Fruit fly (Drosophila melanogaster) whole organism, embryonic: Measurements from ENCODE around the gene Jhbp7.

Source experiments
- Abd-B ChIP-seq: fragments of 200-800 bp; sonication (Bioruptor generic); optimal IDR thresholded peaks from 2 replicates; lab custom pipeline; 2018; ENCODE audit warnings: missing biosample characterization, mild to moderate bottlenecking, missing genetic modification characterization, moderate library complexity
- Ada2b ChIP-seq: fragments of 200-800 bp; sonication (Bioruptor generic); IDR thresholded peaks from 2 replicates; pipeline ENCODE4 v1.3.6; 2022; ENCODE audit warnings: missing biosample characterization, missing genetic modification characterization
- Atf3 ChIP-seq: fragments of 200-800 bp; sonication (Bioruptor generic); optimal IDR thresholded peaks from 3 replicates; lab custom pipeline; 2016; ENCODE audit warnings: missing biosample characterization, missing genetic modification characterization
- B-H2 ChIP-seq: fragments of 200-800 bp; sonication (Bioruptor generic); optimal IDR thresholded peaks from 2 replicates; lab custom pipeline; 2018; ENCODE audit warnings: missing biosample characterization, mild to moderate bottlenecking, missing genetic modification characterization
- CG10543 ChIP-seq: fragments of 200-800 bp; sonication (Bioruptor generic); optimal IDR thresholded peaks from 3 replicates; lab custom pipeline; 2017; ENCODE audit warnings: missing biosample characterization, mild to moderate bottlenecking, missing genetic modification characterization, moderate library complexity
- CG12219 ChIP-seq: fragments of 200-800 bp; sonication (Bioruptor generic); optimal IDR thresholded peaks from 3 replicates; lab custom pipeline; 2018; ENCODE audit warnings: missing biosample characterization, mild to moderate bottlenecking, missing genetic modification characterization
- CG12659 ChIP-seq: fragments of 200-800 bp; sonication (Bioruptor generic); optimal IDR thresholded peaks from 3 replicates; lab custom pipeline; 2017; ENCODE audit warnings: mild to moderate bottlenecking, missing biosample characterization, missing genetic modification reagents, missing genetic modification characterization
- CG13775 ChIP-seq: fragments of 200-800 bp; sonication (Bioruptor generic); optimal IDR thresholded peaks from 3 replicates; lab custom pipeline; 2017; ENCODE audit warnings: missing biosample characterization, mild to moderate bottlenecking, missing genetic modification characterization
- CG14050 ChIP-seq: fragments of 200-800 bp; sonication (Bioruptor generic); IDR thresholded peaks from 3 replicates; pipeline ENCODE4 v1.3.6; 2022; ENCODE audit warnings: missing biosample characterization, missing genetic modification characterization
- CG1529 ChIP-seq: fragments of 200-800 bp; sonication (Bioruptor generic); optimal IDR thresholded peaks from 3 replicates; lab custom pipeline; 2018; ENCODE audit warnings: missing biosample characterization, missing genetic modification characterization
- CG17829 ChIP-seq: fragments of 200-800 bp; optimal IDR thresholded peaks from 2 replicates; lab custom pipeline; 2019; ENCODE audit warnings: missing biosample characterization, mild to moderate bottlenecking, missing genetic modification characterization, moderate library complexity
- CG2120 ChIP-seq: fragments of 200-800 bp; sonication (Bioruptor generic); optimal IDR thresholded peaks from 3 replicates; lab custom pipeline; 2016; ENCODE audit warnings: missing biosample characterization, missing genetic modification characterization
- CG31224 ChIP-seq: fragments of 200-800 bp; sonication (Bioruptor generic); IDR thresholded peaks from 2 replicates; pipeline ENCODE4 v1.3.6; 2022; ENCODE audit warnings: missing biosample characterization, missing genetic modification characterization
- CG32532 ChIP-seq: fragments of 200-800 bp; sonication (Bioruptor generic); IDR thresholded peaks from 2 replicates; pipeline ENCODE4 v1.3.6; 2022; ENCODE audit warnings: missing biosample characterization, missing genetic modification characterization
- CG5180 ChIP-seq: fragments of 200-800 bp; sonication (Bioruptor generic); optimal IDR thresholded peaks from 3 replicates; lab custom pipeline; 2017; ENCODE audit warnings: missing biosample characterization, missing genetic modification characterization, mild to moderate bottlenecking, moderate library complexity, missing genetic modification reagents
- CG6272 ChIP-seq: fragments of 200-800 bp; sonication (Bioruptor generic); IDR thresholded peaks from 2 replicates; pipeline ENCODE4 v1.3.6; 2022; ENCODE audit warnings: missing biosample characterization, missing genetic modification characterization
- CG7357 ChIP-seq: fragments of 200-800 bp; sonication (Bioruptor generic); IDR thresholded peaks from 3 replicates; pipeline ENCODE4 v1.3.6; 2022; ENCODE audit warnings: missing biosample characterization, missing genetic modification characterization
- CG8290 ChIP-seq, 3 experiments: fragments of 200-800 bp; sonication (Bioruptor generic); optimal IDR thresholded peaks; 2 replicates each; lab custom pipeline; 2016 to 2019; ENCODE audit warnings: missing biosample characterization in 3 of 3, missing genetic modification characterization in 3 of 3, mild to moderate bottlenecking in 2 of 3, moderate library complexity in 1 of 3
- CG9817 ChIP-seq: fragments of 200-800 bp; sonication (Bioruptor generic); optimal IDR thresholded peaks from 2 replicates; lab custom pipeline; 2018; ENCODE audit warnings: missing biosample characterization, mild to moderate bottlenecking, missing genetic modification characterization, moderate library complexity
- CrebB ChIP-seq: fragments of 200-800 bp; sonication (Bioruptor generic); optimal IDR thresholded peaks from 3 replicates; lab custom pipeline; 2018; ENCODE audit warnings: missing biosample characterization, mild to moderate bottlenecking, missing genetic modification characterization
- D19B ChIP-seq: fragments of 200-800 bp; sonication (Bioruptor generic); optimal IDR thresholded peaks from 2 replicates; lab custom pipeline; 2017; ENCODE audit warnings: missing biosample characterization, mild to moderate bottlenecking, missing genetic modification characterization
- Hey ChIP-seq: fragments of 200-800 bp; sonication (Bioruptor generic); optimal IDR thresholded peaks from 3 replicates; lab custom pipeline; 2018; ENCODE audit warnings: missing biosample characterization, mild to moderate bottlenecking, missing genetic modification characterization
- HmgZ ChIP-seq: fragments of 200-800 bp; sonication (Bioruptor generic); optimal IDR thresholded peaks from 2 replicates; lab custom pipeline; 2018; ENCODE audit warnings: missing biosample characterization, mild to moderate bottlenecking, missing genetic modification characterization
- Pdp1 ChIP-seq, 2 experiments: fragments of 200-800 bp; sonication (Bioruptor generic); optimal IDR thresholded peaks; 3 replicates each; lab custom pipeline; 2016; ENCODE audit warnings: missing biosample characterization in 2 of 2, missing genetic modification characterization in 2 of 2, mild to moderate bottlenecking in 1 of 2, moderate library complexity in 1 of 2
- Rx ChIP-seq: fragments of 200-800 bp; sonication (Bioruptor generic); IDR thresholded peaks from 2 replicates; pipeline ENCODE4 v1.3.6; 2022; ENCODE audit warnings: missing biosample characterization, missing genetic modification characterization
- Sin3A ChIP-seq: fragments of >200 bp; optimal IDR thresholded peaks from 2 replicates; lab custom pipeline; 2018
- Sox100B ChIP-seq: fragments of 200-800 bp; sonication (Bioruptor generic); optimal IDR thresholded peaks from 3 replicates; lab custom pipeline; 2018; ENCODE audit warnings: missing biosample characterization, mild to moderate bottlenecking, missing genetic modification characterization
- Sry-δ ChIP-seq: fragments of 200-800 bp; sonication (Bioruptor generic); optimal IDR thresholded peaks from 2 replicates; lab custom pipeline; 2016; ENCODE audit warnings: missing biosample characterization, missing genetic modification characterization
- abd-A ChIP-seq: fragments of 200-800 bp; sonication (Bioruptor generic); optimal IDR thresholded peaks from 3 replicates; lab custom pipeline; 2019; ENCODE audit warnings: missing biosample characterization, mild to moderate bottlenecking, missing genetic modification characterization, moderate library complexity
- ash1 ChIP-seq: fragments of 200-800 bp; sonication (Bioruptor generic); optimal IDR thresholded peaks from 2 replicates; lab custom pipeline; 2018; ENCODE audit warnings: missing biosample characterization, mild to moderate bottlenecking, missing genetic modification characterization
- bowl ChIP-seq: fragments of 200-800 bp; sonication (Bioruptor generic); IDR thresholded peaks from 2 replicates; pipeline ENCODE4 v1.3.6; 2022; ENCODE audit warnings: missing biosample characterization, missing genetic modification characterization
- ci ChIP-seq: fragments of 200-800 bp; sonication (Bioruptor generic); IDR thresholded peaks from 3 replicates; pipeline ENCODE4 v1.3.6; 2022; ENCODE audit warnings: missing biosample characterization, missing genetic modification characterization
- dmrt11E ChIP-seq: fragments of 200-800 bp; sonication (Bioruptor generic); optimal IDR thresholded peaks from 3 replicates; lab custom pipeline; 2018; ENCODE audit warnings: missing biosample characterization, mild to moderate bottlenecking, missing genetic modification characterization, moderate library complexity
- dmrt99B ChIP-seq: fragments of 200-800 bp; sonication (Bioruptor generic); optimal IDR thresholded peaks from 2 replicates; lab custom pipeline; 2018; ENCODE audit warnings: missing biosample characterization, mild to moderate bottlenecking, missing genetic modification characterization, moderate library complexity
- fd3F ChIP-seq: fragments of 200-800 bp; sonication (Bioruptor generic); optimal IDR thresholded peaks from 2 replicates; lab custom pipeline; 2018; ENCODE audit warnings: missing biosample characterization, mild to moderate bottlenecking, missing genetic modification characterization, moderate library complexity
- her ChIP-seq: fragments of 200-800 bp; sonication (Bioruptor generic); optimal IDR thresholded peaks from 2 replicates; lab custom pipeline; 2016; ENCODE audit warnings: missing biosample characterization, missing genetic modification characterization
- inv ChIP-seq: fragments of 200-800 bp; sonication (Bioruptor generic); IDR thresholded peaks from 2 replicates; pipeline ENCODE4 v1.3.6; 2022; ENCODE audit warnings: missing biosample characterization, missing genetic modification characterization; ENCODE audit not compliant: partially characterized antibody
- kay ChIP-seq: fragments of 200-800 bp; sonication (Bioruptor generic); optimal IDR thresholded peaks from 2 replicates; lab custom pipeline; 2016; ENCODE audit warnings: missing biosample characterization, missing genetic modification characterization
- kni ChIP-seq: fragments of 200-800 bp; sonication (Bioruptor generic); optimal IDR thresholded peaks from 3 replicates; lab custom pipeline; 2017; ENCODE audit warnings: mild to moderate bottlenecking, missing biosample characterization, missing genetic modification reagents, missing genetic modification characterization
- lov ChIP-seq, 2 experiments: fragments of 200-800 bp in 1 of 2; fragments of >200 bp in 1 of 2; sonication (Bioruptor generic) in 1 of 2; IDR thresholded peaks in 1 of 2; optimal IDR thresholded peaks in 1 of 2; 2 replicates in 1 of 2; 3 replicates in 1 of 2; pipeline versions ENCODE4 v1.3.6 to Lab custom; 2017 to 2022; ENCODE audit warnings: missing biosample characterization in 1 of 2, missing genetic modification characterization in 1 of 2
- mam ChIP-seq: fragments of 200-800 bp; sonication (Bioruptor generic); optimal IDR thresholded peaks from 3 replicates; lab custom pipeline; 2016; ENCODE audit warnings: missing biosample characterization, missing genetic modification characterization
- nerfin-1 ChIP-seq: fragments of 200-800 bp; sonication (Bioruptor generic); optimal IDR thresholded peaks from 3 replicates; lab custom pipeline; 2019; ENCODE audit warnings: missing biosample characterization, mild to moderate bottlenecking, missing genetic modification characterization, moderate library complexity
- pfk ChIP-seq: fragments of 200-800 bp; sonication (Bioruptor generic); optimal IDR thresholded peaks from 2 replicates; lab custom pipeline; 2018; ENCODE audit warnings: missing biosample characterization, mild to moderate bottlenecking, missing genetic modification characterization, moderate library complexity
- rib ChIP-seq: fragments of 200-800 bp; sonication (Bioruptor generic); IDR thresholded peaks from 2 replicates; pipeline ENCODE4 v1.3.6; 2022; ENCODE audit warnings: missing biosample characterization, missing genetic modification characterization
- schlank ChIP-seq: fragments of 200-800 bp; sonication (Bioruptor generic); optimal IDR thresholded peaks from 2 replicates; lab custom pipeline; 2018; ENCODE audit warnings: missing biosample characterization, mild to moderate bottlenecking, missing genetic modification characterization
- scrt ChIP-seq: fragments of 200-800 bp; sonication (Bioruptor generic); optimal IDR thresholded peaks from 2 replicates; lab custom pipeline; 2018; ENCODE audit warnings: missing biosample characterization, mild to moderate bottlenecking, missing genetic modification characterization, moderate library complexity
- sens-2 ChIP-seq: fragments of 200-800 bp; sonication (Bioruptor generic); IDR thresholded peaks from 2 replicates; pipeline ENCODE4 v1.3.6; 2022; ENCODE audit warnings: missing biosample characterization, missing genetic modification characterization
- sna ChIP-seq: fragments of 200-800 bp; sonication (Bioruptor generic); IDR thresholded peaks from 2 replicates; pipeline ENCODE4 v1.3.6; 2022; ENCODE audit warnings: missing biosample characterization, missing genetic modification characterization; ENCODE audit not compliant: partially characterized antibody
- tgo ChIP-seq: fragments of 200-800 bp; sonication (Bioruptor generic); IDR thresholded peaks from 3 replicates; pipeline ENCODE4 v1.3.6; 2022; ENCODE audit warnings: missing biosample characterization, missing genetic modification characterization
- wek ChIP-seq: fragments of 200-800 bp; sonication (Bioruptor generic); optimal IDR thresholded peaks from 3 replicates; lab custom pipeline; 2018; ENCODE audit warnings: missing biosample characterization, mild to moderate bottlenecking, missing genetic modification characterization, moderate library complexity

Gene Jhbp7

dm6 chr3R:25281165-25281564, 43.8 kb downstream of the Jhbp7 start, which contains the start of gene CG11892 (continued):
- TF ChIP-seq Sin3A (lab: Kevin White, UChicago) (no peak), abd-A (tag; lab: Kevin White, UChicago) (no peak), fd3F (GFP tag; lab: Kevin White, UChicago) (peak; percentile 28), Pdp1 (GFP tag; optimal IDR thresholded peaks at IDR 0.05; lab: Kevin White, UChicago) (no peak), schlank (tag; lab: Kevin White, UChicago) (peak; percentile 79), bowl (GFP tag; lab: Robert Waterston, UW) (no peak), CG12219 (GFP tag; lab: Kevin White, UChicago) (no peak), CG5180 (GFP tag; lab: Kevin White, UChicago) (peak; percentile 33), dmrt11E (tag; lab: Kevin White, UChicago) (no peak), CG2120 (GFP tag; lab: Kevin White, UChicago) (peak; percentile 44), rib (no peak), CG12659 (peak; percentile 46), pfk (GFP tag; lab: Kevin White, UChicago) (no peak), CrebB (peak; percentile 66), dmrt99B (peak; percentile 27), sens-2 (no peak), HmgZ (tag; lab: Kevin White, UChicago) (peak; percentile 32), wek (GFP tag; lab: Kevin White, UChicago) (peak; percentile 49), Sox100B (GFP tag; lab: Kevin White, UChicago) (peak; percentile 17), sna (GFP tag; lab: Robert Waterston, UW) (no peak), Abd-B (GFP tag; lab: Kevin White, UChicago) (no peak), scrt (GFP tag; lab: Kevin White, UChicago) (peak; percentile 68), lov (optimal IDR thresholded peaks at IDR 0.05; lab: Kevin White, UChicago) (no peak), lov (GFP tag; IDR thresholded peaks at IDR 0.05; lab: Robert Waterston, UW) (no peak), CG7357 (GFP tag; lab: Robert Waterston, UW) (no peak), CG17829 (tag; lab: Kevin White, UChicago) (no peak), mam (GFP tag; lab: Kevin White, UChicago) (no peak), CG8290 (GFP tag; optimal IDR thresholded peaks at IDR 0.05; lab: Kevin White, UChicago) (no peak), CG8290 (tag; optimal IDR thresholded peaks at IDR 0.05; lab: Kevin White, UChicago) (peak in 1 of 2 experiments; percentile 93), CG6272 (GFP tag; lab: Robert Waterston, UW) (no peak), CG10543 (GFP tag; lab: Kevin White, UChicago) (peak; percentile 72), Hey (tag; lab: Kevin White, UChicago) (peak; percentile 53), CG32532 (GFP tag; lab: Robert Waterston, UW) (no peak), CG9817 (tag; lab: Kevin White, UChicago) (peak; percentile 52), kni (no peak), kay (GFP tag; lab: Kevin White, UChicago) (no peak), her (peak; percentile 6), D19B (GFP tag; lab: Kevin White, UChicago) (no peak), B-H2 (peak; percentile 19), CG31224 (GFP tag; lab: Robert Waterston, UW) (no peak), Sry-δ (no peak), Ada2b (no peak), Atf3 (GFP tag; lab: Kevin White, UChicago) (no peak), CG13775 (GFP tag; lab: Kevin White, UChicago) (no peak), Rx (GFP tag; lab: Robert Waterston, UW) (no peak), inv (GFP tag; lab: Robert Waterston, UW) (no peak), CG14050 (GFP tag; lab: Robert Waterston, UW) (0 out of 3 replicates have a peak, but pooled peaks have one; percentile 13), nerfin-1 (tag; lab: Kevin White, UChicago) (no peak), ash1 (GFP tag; lab: Kevin White, UChicago) (peak; percentile 45), CG1529 (no peak), tgo (no peak), ci (GFP tag; lab: Robert Waterston, UW) (peak; percentile 69; the same call in 1 of the 3 replicates)
